Worm (Caenorhabditis elegans) whole organism, L3 larva: Measurements from ENCODE around the gene hda-2.

Experiments
- R02D3.7 ChIP-seq: fragments of 150-350 bp; optimal IDR thresholded peaks from 2 replicates; lab custom pipeline; 2014; ENCODE audit warnings: missing biosample characterization, missing genetic modification characterization
- ZK546.5 ChIP-seq: sonication (generic microtip); optimal IDR thresholded peaks from 2 replicates; lab custom pipeline; 2017; ENCODE audit warnings: missing biosample characterization, missing genetic modification characterization
- ama-1 ChIP-seq: fragments of 150-350 bp; optimal IDR thresholded peaks from 2 replicates; lab custom pipeline; 2018
- ceh-28 ChIP-seq: fragments of 150-350 bp; optimal IDR thresholded peaks from 2 replicates; lab custom pipeline; 2014; ENCODE audit warnings: missing biosample characterization, missing genetic modification reagents, missing genetic modification characterization
- ceh-82 ChIP-seq: fragments of 150-350 bp; optimal IDR thresholded peaks from 2 replicates; lab custom pipeline; 2014; ENCODE audit warnings: missing biosample characterization, missing genetic modification characterization
- ceh-9 ChIP-seq: sonication (generic microtip); optimal IDR thresholded peaks from 2 replicates; lab custom pipeline; 2018; ENCODE audit warnings: missing biosample characterization, missing genetic modification characterization
- daf-12 ChIP-seq: fragments of 150-350 bp; optimal IDR thresholded peaks from 2 replicates; lab custom pipeline; 2014; ENCODE audit warnings: missing biosample characterization, missing genetic modification reagents, missing genetic modification characterization
- egl-27 ChIP-seq: sonication (generic microtip); optimal IDR thresholded peaks from 4 replicates; lab custom pipeline; 2017; ENCODE audit warnings: missing biosample characterization, missing genetic modification reagents, missing genetic modification characterization
- egl-5 ChIP-seq: fragments of 150-350 bp; optimal IDR thresholded peaks from 2 replicates; lab custom pipeline; 2017; ENCODE audit warnings: missing biosample characterization, missing genetic modification reagents, missing genetic modification characterization, inconsistent platforms
- elt-1 ChIP-seq: fragments of 150-350 bp; optimal IDR thresholded peaks from 2 replicates; lab custom pipeline; 2014; ENCODE audit warnings: missing biosample characterization, missing genetic modification characterization
- elt-2 ChIP-seq: sonication (generic microtip); optimal IDR thresholded peaks from 2 replicates; lab custom pipeline; 2016; ENCODE audit warnings: missing genetic modification reagents, mild to moderate bottlenecking, missing genetic modification characterization, missing compliant biosample characterization
- elt-3 ChIP-seq, 3 experiments: fragments of 150-350 bp in 1 of 3; sonication (generic microtip) in 2 of 3; optimal IDR thresholded peaks; 2 replicates in 2 of 3; 4 replicates in 1 of 3; lab custom pipeline; 2014 to 2017; ENCODE audit warnings: missing biosample characterization in 3 of 3, missing genetic modification characterization in 3 of 3
- fkh-10 ChIP-seq: sonication (generic microtip); optimal IDR thresholded peaks from 2 replicates; lab custom pipeline; 2017; ENCODE audit warnings: missing biosample characterization, missing genetic modification reagents, missing genetic modification characterization
- fkh-2 ChIP-seq: fragments of 150-350 bp; optimal IDR thresholded peaks from 2 replicates; lab custom pipeline; 2014; ENCODE audit warnings: missing biosample characterization, missing genetic modification reagents, missing genetic modification characterization
- fos-1 ChIP-seq: fragments of 150-350 bp; optimal IDR thresholded peaks from 2 replicates; lab custom pipeline; 2014; ENCODE audit warnings: missing biosample characterization, missing genetic modification characterization
- hmg-11 ChIP-seq: sonication (generic microtip); optimal IDR thresholded peaks from 2 replicates; lab custom pipeline; 2016; ENCODE audit warnings: missing genetic modification characterization, missing compliant biosample characterization
- jun-1 ChIP-seq: fragments of 150-350 bp; optimal IDR thresholded peaks from 2 replicates; lab custom pipeline; 2014; ENCODE audit warnings: missing biosample characterization, missing genetic modification reagents, missing genetic modification characterization
- lin-15B ChIP-seq: fragments of 150-350 bp; optimal IDR thresholded peaks from 2 replicates; lab custom pipeline; 2014; ENCODE audit warnings: missing biosample characterization, missing genetic modification characterization
- lin-39 ChIP-seq: fragments of 150-350 bp; optimal IDR thresholded peaks from 2 replicates; lab custom pipeline; 2018; ENCODE audit warnings: missing biosample characterization, missing genetic modification reagents, missing genetic modification characterization
- lsy-12 ChIP-seq: sonication (generic microtip); optimal IDR thresholded peaks from 2 replicates; lab custom pipeline; 2016; ENCODE audit warnings: mild to moderate bottlenecking, missing genetic modification characterization, missing compliant biosample characterization
- mdl-1 ChIP-seq: fragments of 150-350 bp; optimal IDR thresholded peaks from 2 replicates; lab custom pipeline; 2014; ENCODE audit warnings: missing biosample characterization, missing genetic modification characterization
- nfya-1 ChIP-seq: sonication (generic microtip); optimal IDR thresholded peaks from 2 replicates; lab custom pipeline; 2017; ENCODE audit warnings: missing genetic modification characterization, mild to moderate bottlenecking, missing compliant biosample characterization, antibody characterized with exemption, moderate library complexity; ENCODE audit not compliant: insufficient read depth
- nhr-11 ChIP-seq: fragments of 150-350 bp; optimal IDR thresholded peaks from 2 replicates; lab custom pipeline; 2014; ENCODE audit warnings: missing biosample characterization, missing genetic modification characterization
- nhr-12 ChIP-seq: fragments of 150-350 bp; optimal IDR thresholded peaks from 2 replicates; lab custom pipeline; 2014; ENCODE audit warnings: missing biosample characterization, missing genetic modification characterization
- nhr-23 ChIP-seq: fragments of 150-350 bp; optimal IDR thresholded peaks from 2 replicates; lab custom pipeline; 2014; ENCODE audit warnings: missing biosample characterization, missing genetic modification reagents, missing genetic modification characterization
- nhr-25 ChIP-seq: sonication (generic microtip); optimal IDR thresholded peaks from 2 replicates; lab custom pipeline; 2017; ENCODE audit warnings: missing biosample characterization, missing genetic modification characterization
- nhr-43 ChIP-seq: sonication (generic microtip); optimal IDR thresholded peaks from 2 replicates; lab custom pipeline; 2016; ENCODE audit warnings: mild to moderate bottlenecking, missing genetic modification characterization, missing compliant biosample characterization; ENCODE audit not compliant: poor library complexity, severe bottlenecking
- nhr-77 ChIP-seq: fragments of 150-350 bp; optimal IDR thresholded peaks from 2 replicates; lab custom pipeline; 2014; ENCODE audit warnings: missing biosample characterization, missing genetic modification characterization
- pha-4 ChIP-seq: fragments of 150-350 bp; optimal IDR thresholded peaks from 2 replicates; lab custom pipeline; 2014; ENCODE audit warnings: missing biosample characterization, missing genetic modification reagents, missing genetic modification characterization
- pqm-1 ChIP-seq: fragments of 150-350 bp; optimal IDR thresholded peaks from 2 replicates; lab custom pipeline; 2017; ENCODE audit warnings: missing biosample characterization, missing genetic modification characterization, inconsistent platforms
- sea-2 ChIP-seq: fragments of 150-350 bp; sonication (generic microtip); optimal IDR thresholded peaks from 4 replicates; lab custom pipeline; 2014; ENCODE audit warnings: missing biosample characterization, missing genetic modification reagents, missing genetic modification characterization
- skn-1 ChIP-seq: fragments of 150-350 bp; optimal IDR thresholded peaks from 2 replicates; lab custom pipeline; 2014; ENCODE audit warnings: missing biosample characterization, missing genetic modification characterization
- snpc-4 ChIP-seq: fragments of 150-350 bp; optimal IDR thresholded peaks from 2 replicates; lab custom pipeline; 2014; ENCODE audit warnings: missing biosample characterization, missing genetic modification characterization
- tbx-2 ChIP-seq: sonication (generic microtip); optimal IDR thresholded peaks from 2 replicates; lab custom pipeline; 2016; ENCODE audit warnings: mild to moderate bottlenecking, missing genetic modification characterization, missing compliant biosample characterization
- unc-39 ChIP-seq: sonication (generic microtip); optimal IDR thresholded peaks from 4 replicates; lab custom pipeline; 2017; ENCODE audit warnings: missing biosample characterization, missing genetic modification characterization
- unc-62 ChIP-seq: fragments of 150-350 bp; sonication (generic microtip); optimal IDR thresholded peaks from 4 replicates; lab custom pipeline; 2014; ENCODE audit warnings: missing biosample characterization, missing genetic modification reagents, missing genetic modification characterization

hda-2 gene

DNA sequence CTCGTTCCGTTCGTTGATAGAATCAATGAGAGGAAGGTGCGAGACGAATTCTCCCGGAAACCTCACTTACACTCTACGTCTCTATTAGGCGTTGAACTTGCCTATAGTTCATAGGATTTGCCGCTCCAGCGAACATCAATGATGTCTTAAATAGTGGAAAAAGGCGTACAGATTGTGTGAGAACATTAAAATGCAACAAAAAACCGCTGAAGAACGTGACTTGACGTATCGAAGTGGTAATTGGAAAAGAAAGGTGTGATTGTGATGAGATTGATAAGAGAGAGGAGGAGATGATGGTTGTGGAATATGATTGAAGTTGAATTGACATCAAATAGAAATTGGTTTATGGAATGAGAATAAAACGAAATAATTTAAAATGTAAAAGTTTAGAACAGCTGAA, 11.6 kb upstream of the hda-2 start:
- TF ChIP-seq elt-2 (tag; lab: Kevin White, UChicago) = peak; percentile 52
- no peak for TF ChIP-seq jun-1 (tag; lab: Kevin White, UChicago)
- TF ChIP-seq lin-15B (tag; lab: Kevin White, UChicago) = no peak

DNA sequence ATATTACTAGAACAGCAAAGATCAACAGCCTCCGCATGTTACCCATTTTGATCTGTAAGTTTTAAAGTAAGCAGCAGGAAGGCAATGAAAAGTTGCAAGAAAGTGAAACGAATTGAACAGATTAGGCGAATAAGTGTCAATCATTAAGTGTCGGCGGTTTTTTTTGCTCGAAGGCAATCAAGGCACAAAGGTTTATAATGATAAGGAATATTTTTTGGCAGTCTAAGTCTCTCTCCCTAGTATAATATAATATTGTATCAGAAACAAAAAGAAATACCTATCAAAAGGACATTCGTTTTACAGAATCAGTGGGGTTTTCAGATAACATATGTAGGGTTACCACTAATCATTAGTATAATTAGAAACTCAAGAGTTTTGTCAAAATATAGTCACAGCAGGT, 10.3 kb upstream of the hda-2 start, which contains the start of gene nrf-6:
TSS of gene nrf-6 (minus strand) at position 52 of the 400 bp plus-strand sequence.
- TF ChIP-seq elt-2 (tag; lab: Kevin White, UChicago) (peak; percentile 87), mdl-1 (tag; lab: Kevin White, UChicago) (no peak), pqm-1 (peak; percentile 62)

ce11 chrII:8028730-8029129, 6.4 kb upstream of the hda-2 start:
- TF ChIP-seq unc-39 (tag; lab: Kevin White, UChicago) (no peak), egl-5 (tag; lab: Kevin White, UChicago) (no peak), elt-2 (tag; lab: Kevin White, UChicago) (no peak)

ce11 chrII:8028246-8028694, 5.9 kb upstream of the hda-2 start:
- TF ChIP-seq ceh-82 (tag; lab: Kevin White, UChicago) (peak; percentile 43), unc-62 (peak; percentile 37), nhr-11 (tag; lab: Kevin White, UChicago) (peak; percentile 19), nhr-43 (tag; lab: Kevin White, UChicago) (peak; percentile 73), nhr-77 (tag; lab: Kevin White, UChicago) (no peak), unc-39 (tag; lab: Kevin White, UChicago) (no peak), elt-2 (tag; lab: Kevin White, UChicago) (peak; percentile 88), mdl-1 (tag; lab: Kevin White, UChicago) (peak; percentile 18), lsy-12 (peak; percentile 82), jun-1 (tag; lab: Kevin White, UChicago) (peak; percentile 89), nhr-25 (tag; lab: Kevin White, UChicago) (peak; percentile 50), lin-39 (tag; lab: Kevin White, UChicago) (peak; percentile 91), nhr-23 (tag; lab: Kevin White, UChicago) (peak; percentile 70), nfya-1 (tag; lab: Kevin White, UChicago) (peak; percentile 93), ceh-28 (tag; lab: Kevin White, UChicago) (peak; percentile 78), hmg-11 (tag; lab: Kevin White, UChicago) (peak; percentile 98), lin-15B (tag; lab: Kevin White, UChicago) (peak; percentile 95), egl-27 (peak; percentile 79), ZK546.5 (tag; lab: Kevin White, UChicago) (no peak), sea-2 (peak; percentile 5), pqm-1 (peak; percentile 45), fos-1 (tag; lab: Kevin White, UChicago) (peak; percentile 36), fkh-10 (GFP tag; lab: Kevin White, UChicago) (peak; percentile 68), fkh-2 (no peak), egl-5 (tag; lab: Kevin White, UChicago) (peak; percentile 35), nhr-12 (tag; lab: Kevin White, UChicago) (no peak), daf-12 (tag; lab: Kevin White, UChicago) (no peak), skn-1 (tag; lab: Kevin White, UChicago) (peak; percentile 60), ceh-9 (tag; lab: Kevin White, UChicago) (no peak), elt-3 (tag; optimal IDR thresholded peaks at IDR 0.05; lab: Kevin White, UChicago) (no peak), pha-4 (tag; lab: Kevin White, UChicago) (peak; percentile 67), ama-1 (lab: Kevin White, UChicago) (peak; percentile 59), R02D3.7 (tag; lab: Kevin White, UChicago) (peak; percentile 73), tbx-2 (tag; lab: Kevin White, UChicago) (peak; percentile 77), snpc-4 (tag; lab: Kevin White, UChicago) (peak; percentile 81), elt-1 (tag; lab: Kevin White, UChicago) (no peak)
- TF ChIP-seq, all 47 proteins: peak for 27
